Worm (Caenorhabditis elegans) whole organism, L4/young adult: ENCODE results near the gene clec-5.

ENCODE experiments used
- dao-5 ChIP-seq: sonication (generic microtip); optimal IDR thresholded peaks from 2 replicates; lab custom pipeline; 2016; ENCODE audit warnings: missing genotype, missing genetic modification characterization, moderate library complexity, missing compliant biosample characterization
- him-1 ChIP-seq: sonication (generic microtip); optimal IDR thresholded peaks from 2 replicates; lab custom pipeline; 2016; ENCODE audit warnings: missing genotype, missing genetic modification reagents, missing genetic modification characterization, missing compliant biosample characterization

DNA sequence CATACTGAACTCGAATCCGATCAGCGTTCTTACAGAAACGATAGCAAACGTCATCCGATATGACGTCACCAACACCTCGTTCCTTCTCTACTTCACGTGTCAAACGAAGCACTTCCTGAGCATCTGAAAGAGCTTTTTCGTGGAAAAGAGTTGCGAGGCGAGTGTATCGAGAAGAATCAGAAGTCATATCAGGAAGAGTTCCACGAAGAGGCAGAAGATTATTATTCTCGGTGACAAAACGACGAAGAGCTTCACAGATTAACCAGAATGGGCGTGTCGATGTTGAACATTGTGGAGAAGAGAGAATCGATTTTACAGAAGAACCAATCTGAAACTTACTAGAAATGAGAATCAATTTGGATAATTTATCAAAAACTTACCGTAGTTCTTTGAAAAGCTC is 35.5 kb upstream of the clec-5 start:
- TF ChIP-seq him-1 (tag; lab: Kevin White, UChicago) (no peak), dao-5 (tag; lab: Kevin White, UChicago) (no peak)
